Worm (Caenorhabditis elegans): ENCODE measurements around the gene exos-8.

Gene exos-8

ce11 chrII:6721581-6721980 lies 19.9 kb upstream of the exos-8 start (continued):
- TF ChIP-seq F22D6.2 (tag; optimal IDR thresholded peaks at IDR 0.05) (no peak), dpff-1 (tag; optimal IDR thresholded peaks at IDR 0.05) (no peak), atf-7 (tag; optimal IDR thresholded peaks at IDR 0.05) (peak; percentile 4), F49E8.2 (tag; optimal IDR thresholded peaks at IDR 0.05; ENCODE audit: insufficient read depth) (no peak), K11D2.4 (GFP tag; IDR thresholded peaks at IDR 0.05) (0 out of 2 replicates have a peak, but pooled peaks have one; percentile 33), nhr-80 (tag; optimal IDR thresholded peaks at IDR 0.05) (no peak), F23B12.7 (tag; optimal IDR thresholded peaks at IDR 0.05; ENCODE audit: insufficient read depth) (peak; percentile 75), dox-1 (GFP tag; IDR thresholded peaks at IDR 0.05) (no peak; the same call in 1 of the 2 replicates), T07F8.4 (tag; optimal IDR thresholded peaks at IDR 0.05) (peak; percentile 22), let-526 (GFP tag; IDR thresholded peaks at IDR 0.05) (no peak), lsy-27 (tag; optimal IDR thresholded peaks at IDR 0.05; ENCODE audit: borderline replicate concordance, insufficient read depth) (no peak), ceh-79 (tag; optimal IDR thresholded peaks at IDR 0.05) (peak; percentile 38), egrh-3 (GFP tag; IDR thresholded peaks at IDR 0.05) (peak; percentile 44; the same call in 1 of the 2 replicates), pha-4 (tag; optimal IDR thresholded peaks at IDR 0.05) (no peak), bed-1 (GFP tag; IDR thresholded peaks at IDR 0.05) (no peak), madf-3 (GFP tag; IDR thresholded peaks at IDR 0.05) (no peak), ekl-4 (GFP tag; IDR thresholded peaks at IDR 0.05) (no peak), madf-8 (GFP tag; conservative IDR thresholded peaks at IDR 0.05) (no peak), Y95B8A.8 (GFP tag; IDR thresholded peaks at IDR 0.05) (no peak), hsf-1 (GFP tag; IDR thresholded peaks at IDR 0.05) (no peak), ZK185.1 (tag; optimal IDR thresholded peaks at IDR 0.05; ENCODE audit: poor library complexity, severe bottlenecking) (peak; percentile 32), B0336.3 (GFP tag; IDR thresholded peaks at IDR 0.05) (no peak), tbp1 (GFP tag; optimal IDR thresholded peaks at IDR 0.05) (peak; percentile 95), lin-35 (GFP tag; optimal IDR thresholded peaks at IDR 0.05) (no peak), hlh-12 (tag; optimal IDR thresholded peaks at IDR 0.05) (no peak), aptf-3 (GFP tag; IDR thresholded peaks at IDR 0.05) (0 out of 2 replicates have a peak, but pooled peaks have one; percentile 24), F57A8.1 (GFP tag; optimal IDR thresholded peaks at IDR 0.05) (no peak), egl-44 (GFP tag; IDR thresholded peaks at IDR 0.05) (no peak), ztf-18 (tag; optimal IDR thresholded peaks at IDR 0.05) (peak; percentile 13), chd-7 (tag; optimal IDR thresholded peaks at IDR 0.05) (peak; percentile 39), F10E7.11 (tag; optimal IDR thresholded peaks at IDR 0.05) (no peak), ets-4 (GFP tag; optimal IDR thresholded peaks at IDR 0.05) (no peak), nfya-1 (tag; optimal IDR thresholded peaks at IDR 0.05; ENCODE audit: borderline replicate concordance, insufficient read depth) (no peak), mcd-1 (GFP tag; IDR thresholded peaks at IDR 0.05) (peak; percentile 51; the same call in 1 of the 2 replicates), somi-1 (GFP tag; optimal IDR thresholded peaks at IDR 0.05) (no peak), lsl-1 (GFP tag; optimal IDR thresholded peaks at IDR 0.05) (no peak), B0035.1 (tag; optimal IDR thresholded peaks at IDR 0.05) (no peak), B0019.2 (GFP tag; conservative IDR thresholded peaks at IDR 0.05) (no peak), ceh-100 (GFP tag; IDR thresholded peaks at IDR 0.05) (0 out of 2 replicates have a peak, but pooled peaks have one; percentile 24), lir-1 (GFP tag; conservative IDR thresholded peaks at IDR 0.05) (no peak), ztf-22 (GFP tag; optimal IDR thresholded peaks at IDR 0.05) (no peak), nhr-179 (tag; optimal IDR thresholded peaks at IDR 0.05) (no peak), rec-8 (tag; optimal IDR thresholded peaks at IDR 0.05) (no peak), xnd-1 (tag; optimal IDR thresholded peaks at IDR 0.05) (no peak), him-1 (tag; optimal IDR thresholded peaks at IDR 0.05) (peak; percentile 88), fkh-3 (tag; optimal IDR thresholded peaks at IDR 0.05) (no peak), ceh-40 (GFP tag; IDR thresholded peaks at IDR 0.05) (no peak), F55B11.4 (tag; optimal IDR thresholded peaks at IDR 0.05; ENCODE audit: borderline replicate concordance, insufficient read depth) (no peak)
